Worm (Caenorhabditis elegans) whole organism, L4 larva: Measurements from ENCODE around the gene pals-22.

Source experiments
- F10B5.3 ChIP-seq: sonication (generic microtip); optimal IDR thresholded peaks from 2 replicates; lab custom pipeline; 2016; ENCODE audit warnings: mild to moderate bottlenecking, missing genetic modification characterization, missing compliant biosample characterization
- F26F4.8 ChIP-seq: fragments of 200-800 bp; sonication (Bioruptor generic); conservative IDR thresholded peaks from 2 replicates; pipeline ENCODE4 v1.3.6; 2022; ENCODE audit warnings: missing genetic modification characterization, missing compliant biosample characterization
- F44E2.7 ChIP-seq: fragments of 200-800 bp; sonication (Bioruptor generic); IDR thresholded peaks from 2 replicates; pipeline ENCODE4 v2.1.2; 2022; ENCODE audit warnings: missing genetic modification characterization, missing compliant biosample characterization
- F49E8.2 ChIP-seq: sonication (generic microtip); optimal IDR thresholded peaks from 2 replicates; lab custom pipeline; 2016; ENCODE audit warnings: missing compliant biosample characterization, mild to moderate bottlenecking, missing genetic modification characterization, borderline replicate concordance
- Y5F2A.4 ChIP-seq: fragments of 200-800 bp; sonication (Bioruptor generic); optimal IDR thresholded peaks from 2 replicates; lab custom pipeline; 2018; ENCODE audit warnings: mild to moderate bottlenecking, missing genetic modification characterization, missing compliant biosample characterization
- ZK546.5 ChIP-seq, 2 experiments: sonication (generic microtip); optimal IDR thresholded peaks; 2 replicates each; lab custom pipeline; 2017; ENCODE audit warnings: missing biosample characterization in 2 of 2, missing genetic modification characterization in 2 of 2
- aha-1 ChIP-seq: fragments of 150-350 bp; peaks from one replicate; lab custom pipeline; 2014; ENCODE audit warnings: missing biosample characterization, missing genetic modification characterization
- aly-2 ChIP-seq: sonication (generic microtip); optimal IDR thresholded peaks from 2 replicates; lab custom pipeline; 2018; ENCODE audit warnings: missing biosample characterization, missing genetic modification characterization
- ama-1 ChIP-seq: fragments of 150-350 bp; optimal IDR thresholded peaks from 2 replicates; lab custom pipeline; 2014; ENCODE audit warnings: inconsistent platforms, mixed read lengths
- ceh-20 ChIP-seq: fragments of 200-800 bp; sonication (Bioruptor generic); IDR thresholded peaks from 2 replicates; pipeline ENCODE4 v1.3.6; 2022; ENCODE audit warnings: missing genetic modification reagents, missing genetic modification characterization, missing compliant biosample characterization
- ceh-28 ChIP-seq: fragments of 150-350 bp; optimal IDR thresholded peaks from 2 replicates; lab custom pipeline; 2014; ENCODE audit warnings: missing biosample characterization, missing genetic modification reagents, missing genetic modification characterization
- ceh-32 ChIP-seq: sonication (generic microtip); optimal IDR thresholded peaks from 2 replicates; lab custom pipeline; 2016; ENCODE audit warnings: mild to moderate bottlenecking, missing genetic modification characterization, missing compliant biosample characterization; ENCODE audit not compliant: poor library complexity
- ctbp-1 ChIP-seq: fragments of 200-800 bp; sonication (Bioruptor generic); IDR thresholded peaks from 2 replicates; pipeline ENCODE4 v1.3.6; 2022; ENCODE audit warnings: missing genetic modification reagents, missing genetic modification characterization, missing compliant biosample characterization
- daf-19 ChIP-seq: fragments of 200-800 bp; sonication (Bioruptor generic); conservative IDR thresholded peaks from 2 replicates; pipeline ENCODE4 v1.3.6; 2022; ENCODE audit warnings: missing genetic modification characterization, missing compliant biosample characterization
- dmd-6 ChIP-seq: fragments of 200-800 bp; sonication (Bioruptor generic); IDR thresholded peaks from 2 replicates; pipeline ENCODE4 v1.3.6; 2022; ENCODE audit warnings: missing genetic modification reagents, missing genetic modification characterization, missing compliant biosample characterization
- dmd-9 ChIP-seq: fragments of 200-800 bp; sonication (Bioruptor generic); IDR thresholded peaks from 2 replicates; pipeline ENCODE4 v1.3.6; 2022; ENCODE audit warnings: missing genetic modification reagents, missing genetic modification characterization, missing compliant biosample characterization
- duxl-1 ChIP-seq: sonication (generic microtip); optimal IDR thresholded peaks from 2 replicates; lab custom pipeline; 2016; ENCODE audit warnings: mild to moderate bottlenecking, missing genetic modification characterization, moderate library complexity, missing compliant biosample characterization; ENCODE audit not compliant: poor library complexity
- egl-27 ChIP-seq: sonication (generic microtip); optimal IDR thresholded peaks from 3 replicates; lab custom pipeline; 2017; ENCODE audit warnings: missing biosample characterization, missing genetic modification reagents, missing genetic modification characterization
- egl-43 ChIP-seq: fragments of 200-800 bp; sonication (Bioruptor generic); IDR thresholded peaks from 2 replicates; pipeline ENCODE4 v1.3.6; 2022; ENCODE audit warnings: missing genetic modification reagents, missing genetic modification characterization, missing compliant biosample characterization
- fos-1 ChIP-seq: fragments of 150-350 bp; optimal IDR thresholded peaks from 2 replicates; lab custom pipeline; 2014; ENCODE audit warnings: missing biosample characterization, missing genetic modification characterization
- hif-1 ChIP-seq, 2 experiments: sonication (generic microtip); optimal IDR thresholded peaks; 2 replicates each; lab custom pipeline; 2016 to 2017; ENCODE audit warnings: missing compliant biosample characterization in 2 of 2, missing genetic modification characterization in 2 of 2, missing genetic modification reagents in 2 of 2, missing genotype in 2 of 2, mild to moderate bottlenecking in 1 of 2
- hlh-11 ChIP-seq: fragments of 200-800 bp; sonication (Bioruptor generic); optimal IDR thresholded peaks from 2 replicates; lab custom pipeline; 2018; ENCODE audit warnings: mild to moderate bottlenecking, missing genetic modification characterization, missing compliant biosample characterization
- hmg-1.1 ChIP-seq: fragments of 200-800 bp; sonication (Bioruptor generic); IDR thresholded peaks from 2 replicates; pipeline ENCODE4 v1.3.6; 2022; ENCODE audit warnings: missing genetic modification reagents, missing genetic modification characterization, missing compliant biosample characterization
- lim-7 ChIP-seq: fragments of 200-800 bp; sonication (Bioruptor generic); IDR thresholded peaks from 2 replicates; pipeline ENCODE4 v1.3.6; 2022; ENCODE audit warnings: missing genetic modification characterization, missing compliant biosample characterization
- lin-1 ChIP-seq: fragments of 200-800 bp; sonication (Bioruptor generic); IDR thresholded peaks from 2 replicates; pipeline ENCODE4 v1.3.6; 2022; ENCODE audit warnings: missing genetic modification reagents, missing genetic modification characterization, missing compliant biosample characterization
- lin-15B ChIP-seq: fragments of 150-350 bp; sonication (generic microtip); optimal IDR thresholded peaks from 3 replicates; lab custom pipeline; 2014; ENCODE audit warnings: missing biosample characterization, missing genetic modification characterization
- lin-38 ChIP-seq: fragments of 200-800 bp; sonication (Bioruptor generic); IDR thresholded peaks from 2 replicates; pipeline ENCODE4 v1.3.6; 2022; ENCODE audit warnings: missing genetic modification reagents, missing genetic modification characterization, missing compliant biosample characterization
- madf-5 ChIP-seq, 2 experiments: fragments of 200-800 bp; sonication (Bioruptor generic); IDR thresholded peaks; 2 replicates each; pipeline ENCODE4 v1.3.6; 2022; ENCODE audit warnings: missing compliant biosample characterization in 2 of 2, missing genetic modification characterization in 2 of 2
- mdt-29 ChIP-seq: fragments of 200-800 bp; sonication (Bioruptor generic); IDR thresholded peaks from 2 replicates; pipeline ENCODE4 v1.3.6; 2022; ENCODE audit warnings: missing genetic modification reagents, missing genetic modification characterization, missing compliant biosample characterization
- mep-1 ChIP-seq: fragments of 150-350 bp; sonication (generic microtip); optimal IDR thresholded peaks from 3 replicates; lab custom pipeline; 2014; ENCODE audit warnings: missing biosample characterization, missing genetic modification characterization
- mes-2 ChIP-seq: sonication (generic microtip); optimal IDR thresholded peaks from 2 replicates; lab custom pipeline; 2016; ENCODE audit warnings: missing genotype, mild to moderate bottlenecking, missing genetic modification characterization, missing compliant biosample characterization; ENCODE audit not compliant: poor library complexity, severe bottlenecking
- nhr-11 ChIP-seq: fragments of 150-350 bp; optimal IDR thresholded peaks from 2 replicates; lab custom pipeline; 2014; ENCODE audit warnings: missing biosample characterization, missing genetic modification characterization
- nhr-111 ChIP-seq: fragments of 200-800 bp; sonication (Bioruptor generic); optimal IDR thresholded peaks from 2 replicates; lab custom pipeline; 2018; ENCODE audit warnings: mild to moderate bottlenecking, missing genetic modification characterization, missing compliant biosample characterization
- nhr-237 ChIP-seq: sonication (generic microtip); optimal IDR thresholded peaks from 2 replicates; lab custom pipeline; 2017; ENCODE audit warnings: missing biosample characterization, missing genetic modification characterization
- nhr-28 ChIP-seq: fragments of 150-350 bp; optimal IDR thresholded peaks from 2 replicates; lab custom pipeline; 2014; ENCODE audit warnings: missing biosample characterization, missing genetic modification characterization
- nhr-42 ChIP-seq: fragments of 200-800 bp; sonication (Bioruptor generic); IDR thresholded peaks from 2 replicates; pipeline ENCODE4 v1.3.6; 2022; ENCODE audit warnings: missing genetic modification characterization, missing compliant biosample characterization
- nhr-48 ChIP-seq: sonication (generic microtip); optimal IDR thresholded peaks from 2 replicates; lab custom pipeline; 2016; ENCODE audit warnings: mild to moderate bottlenecking, missing genetic modification characterization, missing compliant biosample characterization
- nhr-6 ChIP-seq: fragments of 150-350 bp; optimal IDR thresholded peaks from 2 replicates; lab custom pipeline; 2014; ENCODE audit warnings: missing biosample characterization, missing genetic modification characterization
- pha-4 ChIP-seq, 2 experiments: fragments of 150-350 bp in 1 of 2; fragments of 200-800 bp in 1 of 2; sonication (Bioruptor generic) in 1 of 2; IDR thresholded peaks in 1 of 2; optimal IDR thresholded peaks in 1 of 2; 2 replicates each; pipeline versions ENCODE4 v1.3.6 to Lab custom; 2014 to 2022; ENCODE audit warnings: missing genetic modification characterization in 2 of 2, missing genetic modification reagents in 2 of 2, missing biosample characterization in 1 of 2, missing compliant biosample characterization in 1 of 2
- pqm-1 ChIP-seq: sonication (generic microtip); optimal IDR thresholded peaks from 2 replicates; lab custom pipeline; 2017; ENCODE audit warnings: missing biosample characterization, missing genetic modification characterization
- rbr-2 ChIP-seq: sonication (generic microtip); optimal IDR thresholded peaks from 2 replicates; lab custom pipeline; 2016; ENCODE audit warnings: missing genotype, missing genetic modification characterization, missing compliant biosample characterization
- sdz-12 ChIP-seq: fragments of 200-800 bp; sonication (Bioruptor generic); optimal IDR thresholded peaks from 2 replicates; lab custom pipeline; 2018; ENCODE audit warnings: mild to moderate bottlenecking, missing genetic modification characterization, missing compliant biosample characterization
- snpc-1.2 ChIP-seq: fragments of 200-800 bp; sonication (Bioruptor generic); IDR thresholded peaks from 2 replicates; pipeline ENCODE4 v1.3.6; 2022; ENCODE audit warnings: missing genetic modification reagents, missing genetic modification characterization, missing compliant biosample characterization
- spr-3 ChIP-seq: fragments of 200-800 bp; sonication (Bioruptor generic); optimal IDR thresholded peaks from 2 replicates; lab custom pipeline; 2018; ENCODE audit warnings: mild to moderate bottlenecking, missing genetic modification characterization, missing compliant biosample characterization
- tag-97 ChIP-seq: fragments of 200-800 bp; sonication (Bioruptor generic); IDR thresholded peaks from 2 replicates; pipeline ENCODE4 v1.3.6; 2022; ENCODE audit warnings: missing genetic modification characterization, missing compliant biosample characterization
- unc-39 ChIP-seq: sonication (generic microtip); optimal IDR thresholded peaks from 2 replicates; lab custom pipeline; 2017; ENCODE audit warnings: missing biosample characterization, missing genetic modification characterization
- vab-7 ChIP-seq: fragments of 200-800 bp; sonication (Bioruptor generic); IDR thresholded peaks from 2 replicates; pipeline ENCODE4 v1.3.6; 2022; ENCODE audit warnings: missing genetic modification reagents, missing genetic modification characterization, missing compliant biosample characterization
- zag-1 ChIP-seq: fragments of 150-350 bp; optimal IDR thresholded peaks from 2 replicates; lab custom pipeline; 2014; ENCODE audit warnings: missing biosample characterization, missing genetic modification characterization
- zfp-2 ChIP-seq: sonication (generic microtip); optimal IDR thresholded peaks from 2 replicates; lab custom pipeline; 2016; ENCODE audit warnings: mild to moderate bottlenecking, missing genetic modification characterization, missing compliant biosample characterization
- zip-11 ChIP-seq: fragments of 200-800 bp; sonication (Bioruptor generic); IDR thresholded peaks from 2 replicates; pipeline ENCODE4 v1.3.6; 2022; ENCODE audit warnings: missing genetic modification characterization, missing compliant biosample characterization

The pals-22 gene

DNA sequence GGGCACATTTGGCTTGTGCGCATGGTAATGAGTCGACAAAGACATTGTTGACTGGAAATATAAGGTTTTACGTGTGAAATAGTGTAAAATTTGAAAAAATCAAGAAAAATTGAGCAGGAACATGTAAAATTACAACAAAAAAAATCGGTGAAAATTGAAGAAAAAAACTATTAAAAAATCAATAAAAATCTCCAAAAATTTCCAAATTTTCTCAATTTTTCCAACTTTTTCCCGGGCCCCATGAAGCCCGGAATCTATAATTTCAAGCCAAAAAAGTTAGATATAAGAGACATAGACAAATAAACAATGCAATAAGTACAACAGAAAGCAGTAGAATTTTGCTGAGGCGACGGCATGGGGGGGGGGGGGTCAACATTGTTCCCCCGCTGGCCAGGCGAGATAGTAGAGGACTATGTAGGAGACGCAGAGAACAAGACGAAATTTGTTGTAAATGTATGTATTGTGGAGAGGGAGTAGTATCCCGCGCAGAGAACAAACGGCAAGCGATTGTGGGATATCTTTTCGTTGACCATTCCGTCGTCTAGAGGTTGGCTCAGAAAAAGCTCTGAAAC is 37.4 kb upstream of the pals-22 start, which contains the start of gene pat-4 (continued):
- no peak for TF ChIP-seq lim-7 (GFP tag; lab: Robert Waterston, UW)
- TF ChIP-seq nhr-42 (GFP tag; lab: Robert Waterston, UW) = no peak
- TF ChIP-seq lin-1 (GFP tag; lab: Robert Waterston, UW) = no peak
- TF ChIP-seq dmd-6 (GFP tag; lab: Robert Waterston, UW) = no peak
- peak; percentile 33 for TF ChIP-seq mes-2
- TF ChIP-seq ZK546.5 (tag; optimal IDR thresholded peaks at IDR 0.05; lab: Kevin White, UChicago) = no peak
- TF ChIP-seq aly-2 (tag; lab: Kevin White, UChicago) = no peak
- no peak for TF ChIP-seq ceh-28 (tag; lab: Kevin White, UChicago)
- TF ChIP-seq F26F4.8 (GFP tag; lab: Robert Waterston, UW) = no peak
- TF ChIP-seq pha-4 (GFP tag; IDR thresholded peaks at IDR 0.05; lab: Robert Waterston, UW) = 0 out of 2 replicates have a peak, but pooled peaks have one; percentile 31
- TF ChIP-seq pha-4 (tag; optimal IDR thresholded peaks at IDR 0.05; lab: Kevin White, UChicago) = no peak
- TF ChIP-seq aha-1 (tag; lab: Kevin White, UChicago) = peak; percentile 16
- no peak for TF ChIP-seq egl-43 (GFP tag; lab: Robert Waterston, UW)
- TF ChIP-seq spr-3 (GFP tag; lab: Kevin White, UChicago) = no peak
- no peak for TF ChIP-seq duxl-1
- TF ChIP-seq snpc-1.2 (GFP tag; lab: Robert Waterston, UW) = no peak
- no peak for TF ChIP-seq zfp-2
- TF ChIP-seq dmd-9 (GFP tag; lab: Robert Waterston, UW) = no peak
- TF ChIP-seq unc-39 (tag; lab: Kevin White, UChicago) = no peak
- no peak for TF ChIP-seq F49E8.2
- TF ChIP-seq nhr-28 = no peak
- TF ChIP-seq Y5F2A.4 (GFP tag; lab: Kevin White, UChicago) = no peak
- TF ChIP-seq zip-11 (GFP tag; lab: Robert Waterston, UW) = no peak
- TF ChIP-seq fos-1 (tag; lab: Kevin White, UChicago) = no peak
- TF ChIP-seq pqm-1 = no peak
- no peak for TF ChIP-seq F10B5.3 (tag; lab: Kevin White, UChicago)
- no peak for TF ChIP-seq ceh-20 (GFP tag; lab: Robert Waterston, UW)
- no peak for TF ChIP-seq nhr-48 (tag; lab: Kevin White, UChicago)
- TF ChIP-seq nhr-6 (tag; lab: Kevin White, UChicago) = peak; percentile 12
- TF ChIP-seq rbr-2 (tag; lab: Kevin White, UChicago) = peak; percentile 2
- peak; percentile 17 for TF ChIP-seq hlh-11
- no peak for TF ChIP-seq madf-5 (GFP tag; IDR thresholded peaks at IDR 0.05; lab: Robert Waterston, UW)
- no peak for TF ChIP-seq nhr-111 (GFP tag; lab: Kevin White, UChicago)
- no peak for TF ChIP-seq egl-27 (tag; lab: Kevin White, UChicago)
- TF ChIP-seq tag-97 (GFP tag; lab: Robert Waterston, UW) = no peak
- no peak for TF ChIP-seq nhr-237 (tag; lab: Kevin White, UChicago)
- peak; percentile 42 for TF ChIP-seq mep-1 (tag; lab: Kevin White, UChicago)
- no peak for TF ChIP-seq zag-1 (tag; lab: Kevin White, UChicago)
- TF ChIP-seq mdt-29 (GFP tag; lab: Robert Waterston, UW) = no peak
- TF ChIP-seq, all 104 proteins: peak for 15

DNA sequence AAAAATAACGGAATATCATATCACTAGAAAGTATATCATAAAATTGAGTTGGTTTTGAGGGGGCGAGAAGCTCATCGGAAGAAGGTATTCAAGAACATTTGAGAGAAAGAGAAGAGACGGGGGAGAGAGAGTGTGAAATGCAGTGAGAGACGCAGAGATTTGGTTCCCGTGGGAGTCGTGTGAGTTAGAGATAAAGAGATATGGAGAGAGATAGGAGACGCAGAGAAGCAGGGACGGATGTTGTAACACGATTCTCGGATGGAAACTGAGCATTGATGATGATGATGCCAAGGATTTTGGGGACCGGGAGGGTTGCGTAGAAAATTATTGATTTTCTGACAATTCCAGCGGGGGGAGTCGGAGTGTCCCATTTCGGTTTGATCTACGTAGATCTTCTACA is 36.0 kb upstream of the pals-22 start:
- TF ChIP-seq aha-1 (tag; lab: Kevin White, UChicago) = no peak
- TF ChIP-seq duxl-1 = no peak
- TF ChIP-seq daf-19 (GFP tag; lab: Robert Waterston, UW) = no peak
- peak; percentile 51; the same call in 1 of the 2 replicates for TF ChIP-seq hmg-1.1 (GFP tag; lab: Robert Waterston, UW)
- peak; percentile 41 for TF ChIP-seq mes-2
- no peak for TF ChIP-seq ctbp-1 (GFP tag; lab: Robert Waterston, UW)
- no peak for TF ChIP-seq vab-7 (GFP tag; lab: Robert Waterston, UW)
- no peak for TF ChIP-seq ceh-32
- no peak for TF ChIP-seq tag-97 (GFP tag; lab: Robert Waterston, UW)
- TF ChIP-seq nhr-237 (tag; lab: Kevin White, UChicago) = no peak
- TF ChIP-seq lin-38 (GFP tag; lab: Robert Waterston, UW) = no peak; the same call in 1 of the 2 replicates
- TF ChIP-seq sdz-12 (GFP tag; lab: Kevin White, UChicago) = no peak
- no peak for TF ChIP-seq ZK546.5 (tag; optimal IDR thresholded peaks at IDR 0.05; lab: Kevin White, UChicago)
- TF ChIP-seq nhr-42 (GFP tag; lab: Robert Waterston, UW) = 0 out of 2 replicates have a peak, but pooled peaks have one; percentile 29
- no peak for TF ChIP-seq hif-1 (tag; optimal IDR thresholded peaks at IDR 0.05; lab: Kevin White, UChicago)
- TF ChIP-seq nhr-6 (tag; lab: Kevin White, UChicago) = no peak
- no peak for TF ChIP-seq ama-1
- peak; percentile 8 for TF ChIP-seq nhr-11
- no peak for TF ChIP-seq pqm-1
- TF ChIP-seq lin-15B (tag; lab: Kevin White, UChicago) = no peak
- no peak for TF ChIP-seq F44E2.7 (GFP tag; lab: Robert Waterston, UW)
